Worm (Caenorhabditis elegans) whole organism, L1 larva: ENCODE measurements around the gene srh-243.
A peak's percentile ranks its signal among the peaks of the same experiment; 100 is the strongest.

Source experiments
- aly-2 ChIP-seq: fragments of 150-350 bp; optimal IDR thresholded peaks from 2 replicates; lab custom pipeline; 2014; ENCODE audit warnings: missing biosample characterization, missing genetic modification characterization
- ama-1 ChIP-seq: fragments of 150-350 bp; optimal IDR thresholded peaks from 2 replicates; lab custom pipeline; 2014
- ceh-63 ChIP-seq: fragments of 200-800 bp; sonication (Bioruptor generic); optimal IDR thresholded peaks from 2 replicates; lab custom pipeline; 2018; ENCODE audit warnings: mild to moderate bottlenecking, missing genetic modification characterization, missing compliant biosample characterization
- ceh-82 ChIP-seq, 3 experiments: fragments of 150-350 bp in 1 of 3; sonication (generic microtip) in 2 of 3; optimal IDR thresholded peaks; 2 replicates each; lab custom pipeline; 2014 to 2017; ENCODE audit warnings: missing biosample characterization in 3 of 3, missing genetic modification characterization in 3 of 3
- ceh-88 ChIP-seq: fragments of 200-800 bp; sonication (Bioruptor generic); IDR thresholded peaks from 2 replicates; pipeline ENCODE4 v1.3.6; 2022; ENCODE audit warnings: missing genetic modification characterization, missing compliant biosample characterization
- dpl-1 ChIP-seq, 3 experiments: fragments of 150-350 bp in 2 of 3; sonication (generic microtip) in 1 of 3; optimal IDR thresholded peaks; 2 replicates each; lab custom pipeline; 2014 to 2017; ENCODE audit warnings: missing biosample characterization in 3 of 3, missing genetic modification characterization in 3 of 3, missing genetic modification reagents in 3 of 3
- dsc-1 ChIP-seq: sonication (generic microtip); optimal IDR thresholded peaks from 2 replicates; lab custom pipeline; 2016; ENCODE audit warnings: mild to moderate bottlenecking, missing genetic modification characterization, missing compliant biosample characterization
- efl-3 ChIP-seq: fragments of 200-800 bp; sonication (Bioruptor generic); optimal IDR thresholded peaks from 2 replicates; lab custom pipeline; 2018; ENCODE audit warnings: mild to moderate bottlenecking, missing genetic modification characterization, missing compliant biosample characterization
- egl-13 ChIP-seq: sonication (generic microtip); optimal IDR thresholded peaks from 2 replicates; lab custom pipeline; 2016; ENCODE audit warnings: missing genotype, missing genetic modification reagents, missing genetic modification characterization, missing compliant biosample characterization
- egl-27 ChIP-seq, 2 experiments: fragments of 150-350 bp in 1 of 2; sonication (generic microtip); optimal IDR thresholded peaks; 3 replicates each; lab custom pipeline; 2017 to 2018; ENCODE audit warnings: missing biosample characterization in 2 of 2, missing genetic modification characterization in 2 of 2, missing genetic modification reagents in 2 of 2
- elt-2 ChIP-seq: sonication (generic microtip); optimal IDR thresholded peaks from 2 replicates; lab custom pipeline; 2016; ENCODE audit warnings: missing genetic modification characterization, mild to moderate bottlenecking, inconsistent platforms, missing compliant biosample characterization, missing genetic modification reagents
- elt-3 ChIP-seq, 6 experiments: fragments of 150-350 bp in 1 of 6; sonication (generic microtip); optimal IDR thresholded peaks; 2 replicates each; lab custom pipeline; 2017 to 2018; ENCODE audit warnings: missing biosample characterization in 6 of 6, missing genetic modification characterization in 6 of 6, inconsistent platforms in 1 of 6
- ets-5 ChIP-seq: fragments of 200-800 bp; sonication (Bioruptor generic); IDR thresholded peaks from 2 replicates; pipeline ENCODE4 v1.3.6; 2022; ENCODE audit warnings: missing genetic modification characterization, missing compliant biosample characterization
- fkh-10 ChIP-seq: sonication (generic microtip); optimal IDR thresholded peaks from 2 replicates; lab custom pipeline; 2017; ENCODE audit warnings: missing biosample characterization, missing genetic modification reagents, missing genetic modification characterization
- fkh-4 ChIP-seq: sonication (generic microtip); optimal IDR thresholded peaks from 2 replicates; lab custom pipeline; 2016; ENCODE audit warnings: missing compliant biosample characterization, missing genetic modification characterization, borderline replicate concordance
- fkh-8 ChIP-seq: sonication (generic microtip); optimal IDR thresholded peaks from 2 replicates; lab custom pipeline; 2016; ENCODE audit warnings: mild to moderate bottlenecking, missing genetic modification characterization, missing compliant biosample characterization
- hlh-17 ChIP-seq: fragments of 200-800 bp; sonication (Bioruptor generic); optimal IDR thresholded peaks from 2 replicates; lab custom pipeline; 2018; ENCODE audit warnings: missing genetic modification characterization, mild to moderate bottlenecking, missing compliant biosample characterization, moderate library complexity, borderline replicate concordance
- hpl-2 ChIP-seq: fragments of 150-350 bp; optimal IDR thresholded peaks from 2 replicates; lab custom pipeline; 2014; ENCODE audit warnings: missing biosample characterization, missing genetic modification reagents, missing genetic modification characterization
- lin-14 ChIP-seq: fragments of 200-800 bp; sonication (Bioruptor generic); optimal IDR thresholded peaks from 2 replicates; lab custom pipeline; 2018; ENCODE audit warnings: mild to moderate bottlenecking, missing genetic modification characterization, moderate library complexity, missing compliant biosample characterization
- lin-39 ChIP-seq: fragments of 150-350 bp; optimal IDR thresholded peaks from 2 replicates; lab custom pipeline; 2014; ENCODE audit warnings: missing biosample characterization, missing genetic modification reagents, missing genetic modification characterization
- lsy-2 ChIP-seq, 2 experiments: fragments of 150-350 bp; optimal IDR thresholded peaks; 2 replicates each; lab custom pipeline; 2014; ENCODE audit warnings: missing biosample characterization in 2 of 2, missing genetic modification characterization in 2 of 2
- mdl-1 ChIP-seq, 2 experiments: fragments of 150-350 bp; optimal IDR thresholded peaks; 2 replicates each; lab custom pipeline; 2014 to 2017; ENCODE audit warnings: missing biosample characterization in 2 of 2, missing genetic modification characterization in 2 of 2, inconsistent platforms in 1 of 2
- mef-2 ChIP-seq: fragments of 150-350 bp; optimal IDR thresholded peaks from 2 replicates; lab custom pipeline; 2014; ENCODE audit warnings: missing biosample characterization, missing genetic modification characterization
- nhr-20 ChIP-seq: sonication (generic microtip); optimal IDR thresholded peaks from 2 replicates; lab custom pipeline; 2016; ENCODE audit warnings: mild to moderate bottlenecking, missing genetic modification characterization, missing compliant biosample characterization
- nhr-237 ChIP-seq: fragments of 150-350 bp; optimal IDR thresholded peaks from 2 replicates; lab custom pipeline; 2014; ENCODE audit warnings: missing biosample characterization, missing genetic modification characterization
- nhr-71 ChIP-seq: sonication (generic microtip); optimal IDR thresholded peaks from 2 replicates; lab custom pipeline; 2016; ENCODE audit warnings: mild to moderate bottlenecking, missing genetic modification characterization, moderate library complexity, missing compliant biosample characterization
- nhr-76 ChIP-seq: sonication (generic microtip); optimal IDR thresholded peaks from 2 replicates; lab custom pipeline; 2017; ENCODE audit warnings: missing biosample characterization, missing genetic modification characterization
- nhr-77 ChIP-seq: fragments of 150-350 bp; optimal IDR thresholded peaks from 2 replicates; lab custom pipeline; 2014; ENCODE audit warnings: missing biosample characterization, missing genetic modification characterization
- nhr-85 ChIP-seq: sonication (generic microtip); peaks from one replicate; lab custom pipeline; 2016; ENCODE audit warnings: missing genetic modification characterization, inconsistent platforms, missing compliant biosample characterization
- nhr-90 ChIP-seq: sonication (generic microtip); optimal IDR thresholded peaks from 2 replicates; lab custom pipeline; 2016; ENCODE audit warnings: mild to moderate bottlenecking, missing genetic modification characterization, missing compliant biosample characterization; ENCODE audit not compliant: poor library complexity
- pax-3 ChIP-seq: fragments of 200-800 bp; sonication (Bioruptor generic); optimal IDR thresholded peaks from 2 replicates; lab custom pipeline; 2018; ENCODE audit warnings: mild to moderate bottlenecking, missing genetic modification characterization, moderate library complexity, missing compliant biosample characterization
- pqm-1 ChIP-seq: sonication (generic microtip); optimal IDR thresholded peaks from 3 replicates; lab custom pipeline; 2017; ENCODE audit warnings: missing biosample characterization, missing genetic modification characterization
- rnt-1 ChIP-seq: sonication (generic microtip); optimal IDR thresholded peaks from 2 replicates; lab custom pipeline; 2016; ENCODE audit warnings: mild to moderate bottlenecking, missing genetic modification characterization, moderate library complexity, missing compliant biosample characterization
- sptf-1 ChIP-seq: fragments of 150-350 bp; optimal IDR thresholded peaks from 2 replicates; lab custom pipeline; 2014; ENCODE audit warnings: missing biosample characterization, missing genetic modification characterization
- sup-37 ChIP-seq: fragments of 200-800 bp; sonication (Bioruptor generic); optimal IDR thresholded peaks from 2 replicates; lab custom pipeline; 2018; ENCODE audit warnings: mild to moderate bottlenecking, missing genetic modification characterization, missing compliant biosample characterization
- swsn-7 ChIP-seq: sonication (generic microtip); optimal IDR thresholded peaks from 2 replicates; lab custom pipeline; 2016; ENCODE audit warnings: missing genetic modification characterization, missing compliant biosample characterization
- tbx-2 ChIP-seq: sonication (generic microtip); optimal IDR thresholded peaks from 2 replicates; lab custom pipeline; 2016; ENCODE audit warnings: missing genetic modification characterization, missing compliant biosample characterization
- unc-62 ChIP-seq: fragments of 150-350 bp; optimal IDR thresholded peaks from 2 replicates; lab custom pipeline; 2014; ENCODE audit warnings: missing biosample characterization, missing genetic modification reagents, missing genetic modification characterization
- unc-86 ChIP-seq: sonication (generic microtip); optimal IDR thresholded peaks from 2 replicates; lab custom pipeline; 2016; ENCODE audit warnings: missing genetic modification characterization, missing compliant biosample characterization
- unc-98 ChIP-seq: fragments of 200-800 bp; sonication (Bioruptor generic); IDR thresholded peaks from 2 replicates; pipeline ENCODE4 v1.3.6; 2022; ENCODE audit warnings: missing genetic modification characterization, missing compliant biosample characterization
- vab-15 ChIP-seq: sonication (generic microtip); optimal IDR thresholded peaks from 2 replicates; lab custom pipeline; 2017; ENCODE audit warnings: missing genotype, mild to moderate bottlenecking, missing genetic modification characterization, missing compliant biosample characterization
- zip-4 ChIP-seq: fragments of 200-800 bp; sonication (Bioruptor generic); optimal IDR thresholded peaks from 2 replicates; lab custom pipeline; 2018; ENCODE audit warnings: mild to moderate bottlenecking, missing genetic modification characterization, moderate library complexity, missing compliant biosample characterization
- ztf-4 ChIP-seq: fragments of 150-350 bp; optimal IDR thresholded peaks from 2 replicates; lab custom pipeline; 2014; ENCODE audit warnings: missing biosample characterization, missing genetic modification characterization

The srh-243 gene

DNA sequence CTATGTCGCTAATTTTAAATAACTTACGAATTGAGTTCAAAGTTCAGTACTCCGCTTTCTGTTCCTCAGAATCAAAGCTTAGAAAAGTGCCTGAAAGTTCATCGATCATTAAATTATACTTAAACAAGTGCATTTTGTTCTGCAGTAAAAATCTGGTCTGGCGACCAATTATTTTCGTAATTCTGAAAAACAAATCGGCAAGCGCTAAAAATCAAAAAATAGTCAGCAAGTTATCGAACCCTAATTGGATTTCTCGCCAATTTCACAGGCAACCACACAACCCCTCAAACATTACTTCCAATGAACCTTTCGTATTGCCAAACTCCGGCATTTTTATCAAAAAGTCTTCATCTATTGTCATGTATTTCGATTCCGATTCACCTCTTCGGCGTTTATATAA, 7.2 kb upstream of the srh-243 start, which contains the start of gene srh-272:
TSS of gene srh-272 (plus strand) at position 301 of the 400 bp plus-strand sequence.
- TF ChIP-seq egl-27 (tag; optimal IDR thresholded peaks at IDR 0.05; lab: Kevin White, UChicago) (no peak), dsc-1 (tag; lab: Kevin White, UChicago) (no peak), pax-3 (tag; lab: Kevin White, UChicago) (no peak), lin-14 (no peak), aly-2 (tag; lab: Kevin White, UChicago) (no peak), nhr-85 (tag; lab: Kevin White, UChicago) (no peak), ama-1 (lab: Kevin White, UChicago) (no peak), ztf-4 (no peak), unc-98 (no peak), unc-86 (no peak), nhr-77 (tag; lab: Kevin White, UChicago) (no peak), unc-62 (no peak), lsy-2 (tag; optimal IDR thresholded peaks at IDR 0.05; lab: Kevin White, UChicago) (no peak), egl-13 (tag; lab: Kevin White, UChicago) (no peak), dpl-1 (GFP tag; optimal IDR thresholded peaks at IDR 0.05; lab: Kevin White, UChicago) (no peak), hpl-2 (GFP tag; lab: Kevin White, UChicago) (no peak), elt-3 (tag; optimal IDR thresholded peaks at IDR 0.05; lab: Kevin White, UChicago) (no peak)

ce11 chrV:2864899-2865298, 5.3 kb upstream of the srh-243 start, which contains the start of gene srh-240:
TSS of gene srh-240 (plus strand) at chrV:2865199.
- TF ChIP-seq nhr-20 (tag; lab: Kevin White, UChicago), result no peak
- no peak for TF ChIP-seq pax-3 (tag; lab: Kevin White, UChicago)
- TF ChIP-seq fkh-8, result peak; percentile 58
- no peak for TF ChIP-seq aly-2 (tag; lab: Kevin White, UChicago)
- TF ChIP-seq pqm-1 (tag; lab: Kevin White, UChicago), result no peak

DNA sequence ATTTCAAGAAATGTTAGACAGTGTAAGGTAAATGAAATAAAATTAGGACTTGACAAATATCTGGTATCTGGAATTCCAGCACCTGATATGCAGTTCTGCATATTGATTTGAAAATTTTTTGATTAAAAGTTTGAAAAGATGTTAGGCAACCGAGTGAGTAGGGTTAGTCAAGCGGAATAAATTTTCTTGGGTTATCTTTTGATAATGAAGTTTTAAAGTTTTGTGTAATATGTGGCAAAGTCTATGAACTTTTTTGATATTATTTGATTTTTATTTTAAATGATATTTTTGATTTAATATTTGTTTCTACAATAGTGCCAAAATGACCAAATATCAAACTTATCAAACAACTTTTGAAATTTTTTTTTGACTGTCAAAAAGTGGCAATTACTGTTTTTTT, 724 bp upstream of the srh-243 start, which contains the start of gene srh-241:
TSS of gene srh-241 (minus strand) at position 101 of the 400 bp plus-strand sequence.
- TF ChIP-seq zip-4 (GFP tag; lab: Kevin White, UChicago) (no peak), vab-15 (tag; lab: Kevin White, UChicago) (no peak), rnt-1 (tag; lab: Kevin White, UChicago) (no peak), ceh-88 (no peak), swsn-7 (no peak), ztf-4 (no peak), hlh-17 (GFP tag; lab: Kevin White, UChicago) (no peak), egl-13 (tag; lab: Kevin White, UChicago) (no peak), fkh-8 (no peak), nhr-90 (tag; lab: Kevin White, UChicago) (no peak), nhr-71 (tag; lab: Kevin White, UChicago) (no peak)

ce11 chrV:2871754-2872504, 1.7 kb downstream of the srh-243 start:
- TF ChIP-seq ceh-63 (GFP tag; lab: Kevin White, UChicago), result no peak
- no peak for TF ChIP-seq hlh-17 (GFP tag; lab: Kevin White, UChicago)
- TF ChIP-seq nhr-237 (tag; lab: Kevin White, UChicago), result no peak
- TF ChIP-seq sptf-1, result no peak
- TF ChIP-seq elt-2 (tag; lab: Kevin White, UChicago), result no peak
- TF ChIP-seq lin-39 (tag; lab: Kevin White, UChicago), result no peak
- TF ChIP-seq sup-37 (GFP tag; lab: Kevin White, UChicago), result no peak
- no peak for TF ChIP-seq mef-2
- TF ChIP-seq fkh-10 (GFP tag; lab: Kevin White, UChicago), result no peak
- TF ChIP-seq efl-3 (GFP tag; lab: Kevin White, UChicago), result no peak
- TF ChIP-seq ceh-82 (tag; optimal IDR thresholded peaks at IDR 0.05; lab: Kevin White, UChicago), result no peak
- TF ChIP-seq tbx-2 (tag; lab: Kevin White, UChicago), result no peak
- no peak for TF ChIP-seq unc-98
- no peak for TF ChIP-seq ets-5 (GFP tag; lab: Robert Waterston, UW)
- TF ChIP-seq ztf-4, result no peak
- TF ChIP-seq nhr-76 (tag; lab: Kevin White, UChicago), result no peak
- TF ChIP-seq mdl-1 (tag; optimal IDR thresholded peaks at IDR 0.05; lab: Kevin White, UChicago), result no peak
- TF ChIP-seq fkh-4 (tag; lab: Kevin White, UChicago), result no peak
- TF ChIP-seq, all 84 proteins: peak for 0
